Worm (Caenorhabditis elegans) whole organism, L4 larva: ENCODE data around the gene C47E8.1.
A peak's percentile ranks its signal among the peaks of the same experiment; 100 is the strongest.

Experiments
- D1046.2 ChIP-seq: fragments of 200-800 bp; sonication (Bioruptor generic); IDR thresholded peaks from 2 replicates; pipeline ENCODE4 v1.3.6; 2022; ENCODE audit warnings: missing genetic modification characterization, missing compliant biosample characterization
- ZK546.5 ChIP-seq, 2 experiments: sonication (generic microtip); optimal IDR thresholded peaks; 2 replicates each; lab custom pipeline; 2017; ENCODE audit warnings: missing biosample characterization in 2 of 2, missing genetic modification characterization in 2 of 2
- aha-1 ChIP-seq: fragments of 150-350 bp; peaks from one replicate; lab custom pipeline; 2014; ENCODE audit warnings: missing biosample characterization, missing genetic modification characterization
- ama-1 ChIP-seq: fragments of 150-350 bp; optimal IDR thresholded peaks from 2 replicates; lab custom pipeline; 2014; ENCODE audit warnings: inconsistent platforms, mixed read lengths
- arid-1 ChIP-seq: fragments of 200-800 bp; sonication (Bioruptor generic); conservative IDR thresholded peaks from 2 replicates; pipeline ENCODE4 v1.3.6; 2022; ENCODE audit warnings: missing genetic modification reagents, missing genetic modification characterization, missing compliant biosample characterization
- ceh-32 ChIP-seq: sonication (generic microtip); optimal IDR thresholded peaks from 2 replicates; lab custom pipeline; 2016; ENCODE audit warnings: mild to moderate bottlenecking, missing genetic modification characterization, missing compliant biosample characterization; ENCODE audit not compliant: poor library complexity
- ceh-44 ChIP-seq: fragments of 200-800 bp; sonication (Bioruptor generic); IDR thresholded peaks from 2 replicates; pipeline ENCODE4 v1.3.6; 2022; ENCODE audit warnings: missing genetic modification reagents, missing genetic modification characterization, missing compliant biosample characterization
- ceh-62 ChIP-seq: sonication (generic microtip); optimal IDR thresholded peaks from 2 replicates; lab custom pipeline; 2017; ENCODE audit warnings: missing biosample characterization, missing genetic modification characterization
- ceh-82 ChIP-seq: sonication (generic microtip); optimal IDR thresholded peaks from 2 replicates; lab custom pipeline; 2017; ENCODE audit warnings: missing biosample characterization, missing genetic modification characterization
- ces-1 ChIP-seq: fragments of 150-350 bp; sonication (generic microtip); optimal IDR thresholded peaks from 4 replicates; lab custom pipeline; 2014; ENCODE audit warnings: missing biosample characterization, missing genetic modification reagents, missing genetic modification characterization
- daf-12 ChIP-seq: fragments of 150-350 bp; optimal IDR thresholded peaks from 2 replicates; lab custom pipeline; 2014; ENCODE audit warnings: missing biosample characterization, missing genetic modification reagents, missing genetic modification characterization
- daf-16 ChIP-seq, 3 experiments: sonication (generic microtip); optimal IDR thresholded peaks; 2 replicates each; lab custom pipeline; 2016 to 2017; ENCODE audit warnings: missing genetic modification characterization in 3 of 3, missing genetic modification reagents in 3 of 3, mild to moderate bottlenecking in 2 of 3, missing compliant biosample characterization in 2 of 3, missing biosample characterization in 1 of 3, moderate library complexity in 1 of 3
- daf-19 ChIP-seq: fragments of 200-800 bp; sonication (Bioruptor generic); conservative IDR thresholded peaks from 2 replicates; pipeline ENCODE4 v1.3.6; 2022; ENCODE audit warnings: missing genetic modification characterization, missing compliant biosample characterization
- dmd-8 ChIP-seq: fragments of 200-800 bp; sonication (Bioruptor generic); IDR thresholded peaks from 2 replicates; pipeline ENCODE4 v1.3.6; 2022; ENCODE audit warnings: missing genetic modification characterization, missing compliant biosample characterization
- dmd-9 ChIP-seq: fragments of 200-800 bp; sonication (Bioruptor generic); IDR thresholded peaks from 2 replicates; pipeline ENCODE4 v1.3.6; 2022; ENCODE audit warnings: missing genetic modification reagents, missing genetic modification characterization, missing compliant biosample characterization
- duxl-1 ChIP-seq: sonication (generic microtip); optimal IDR thresholded peaks from 2 replicates; lab custom pipeline; 2016; ENCODE audit warnings: mild to moderate bottlenecking, missing genetic modification characterization, moderate library complexity, missing compliant biosample characterization; ENCODE audit not compliant: poor library complexity
- egl-43 ChIP-seq: fragments of 200-800 bp; sonication (Bioruptor generic); IDR thresholded peaks from 2 replicates; pipeline ENCODE4 v1.3.6; 2022; ENCODE audit warnings: missing genetic modification reagents, missing genetic modification characterization, missing compliant biosample characterization
- hlh-30 ChIP-seq: sonication (generic microtip); optimal IDR thresholded peaks from 2 replicates; lab custom pipeline; 2017; ENCODE audit warnings: antibody characterized with exemption, mild to moderate bottlenecking, missing genetic modification characterization, missing compliant biosample characterization; ENCODE audit not compliant: insufficient read depth
- hmg-1.1 ChIP-seq: fragments of 200-800 bp; sonication (Bioruptor generic); IDR thresholded peaks from 2 replicates; pipeline ENCODE4 v1.3.6; 2022; ENCODE audit warnings: missing genetic modification reagents, missing genetic modification characterization, missing compliant biosample characterization
- jun-1 ChIP-seq: fragments of 150-350 bp; optimal IDR thresholded peaks from 2 replicates; lab custom pipeline; 2014; ENCODE audit warnings: missing biosample characterization, missing genetic modification reagents, missing genetic modification characterization
- lim-7 ChIP-seq: fragments of 200-800 bp; sonication (Bioruptor generic); IDR thresholded peaks from 2 replicates; pipeline ENCODE4 v1.3.6; 2022; ENCODE audit warnings: missing genetic modification characterization, missing compliant biosample characterization
- lin-1 ChIP-seq: fragments of 200-800 bp; sonication (Bioruptor generic); IDR thresholded peaks from 2 replicates; pipeline ENCODE4 v1.3.6; 2022; ENCODE audit warnings: missing genetic modification reagents, missing genetic modification characterization, missing compliant biosample characterization
- lin-15B ChIP-seq: fragments of 150-350 bp; sonication (generic microtip); optimal IDR thresholded peaks from 3 replicates; lab custom pipeline; 2014; ENCODE audit warnings: missing biosample characterization, missing genetic modification characterization
- lin-29 ChIP-seq: fragments of 200-800 bp; sonication (Bioruptor generic); IDR thresholded peaks from 2 replicates; pipeline ENCODE4 v1.3.6; 2022; ENCODE audit warnings: missing genetic modification reagents, missing genetic modification characterization, missing compliant biosample characterization
- lir-3 ChIP-seq: sonication (generic microtip); optimal IDR thresholded peaks from 2 replicates; lab custom pipeline; 2016; ENCODE audit warnings: mild to moderate bottlenecking, missing genetic modification characterization, missing compliant biosample characterization
- madf-5 ChIP-seq, 2 experiments: fragments of 200-800 bp; sonication (Bioruptor generic); IDR thresholded peaks; 2 replicates each; pipeline ENCODE4 v1.3.6; 2022; ENCODE audit warnings: missing compliant biosample characterization in 2 of 2, missing genetic modification characterization in 2 of 2
- madf-9 ChIP-seq: fragments of 200-800 bp; sonication (Bioruptor generic); conservative IDR thresholded peaks from 2 replicates; pipeline ENCODE4 v1.3.6; 2022; ENCODE audit warnings: missing genetic modification reagents, missing genetic modification characterization, missing compliant biosample characterization
- mdt-29 ChIP-seq: fragments of 200-800 bp; sonication (Bioruptor generic); IDR thresholded peaks from 2 replicates; pipeline ENCODE4 v1.3.6; 2022; ENCODE audit warnings: missing genetic modification reagents, missing genetic modification characterization, missing compliant biosample characterization
- nhr-102 ChIP-seq: sonication (generic microtip); optimal IDR thresholded peaks from 2 replicates; lab custom pipeline; 2016; ENCODE audit warnings: mild to moderate bottlenecking, missing genetic modification characterization, moderate library complexity, missing compliant biosample characterization
- nhr-11 ChIP-seq: fragments of 150-350 bp; optimal IDR thresholded peaks from 2 replicates; lab custom pipeline; 2014; ENCODE audit warnings: missing biosample characterization, missing genetic modification characterization
- nhr-111 ChIP-seq: fragments of 200-800 bp; sonication (Bioruptor generic); optimal IDR thresholded peaks from 2 replicates; lab custom pipeline; 2018; ENCODE audit warnings: mild to moderate bottlenecking, missing genetic modification characterization, missing compliant biosample characterization
- nhr-25 ChIP-seq: sonication (generic microtip); optimal IDR thresholded peaks from 2 replicates; lab custom pipeline; 2017; ENCODE audit warnings: missing genetic modification characterization, mild to moderate bottlenecking, missing compliant biosample characterization, antibody characterized with exemption, moderate library complexity, borderline replicate concordance; ENCODE audit not compliant: insufficient read depth
- nhr-28 ChIP-seq: fragments of 150-350 bp; optimal IDR thresholded peaks from 2 replicates; lab custom pipeline; 2014; ENCODE audit warnings: missing biosample characterization, missing genetic modification characterization
- nhr-76 ChIP-seq: fragments of 150-350 bp; optimal IDR thresholded peaks from 2 replicates; lab custom pipeline; 2014; ENCODE audit warnings: missing biosample characterization, missing genetic modification characterization
- rbr-2 ChIP-seq: sonication (generic microtip); optimal IDR thresholded peaks from 2 replicates; lab custom pipeline; 2016; ENCODE audit warnings: missing genotype, missing genetic modification characterization, missing compliant biosample characterization
- saeg-2 ChIP-seq: fragments of 200-800 bp; sonication (Bioruptor generic); IDR thresholded peaks from 2 replicates; pipeline ENCODE4 v1.3.6; 2022; ENCODE audit warnings: missing genetic modification reagents, missing genetic modification characterization, missing compliant biosample characterization
- set-16 ChIP-seq: fragments of 200-800 bp; sonication (Bioruptor generic); IDR thresholded peaks from 2 replicates; pipeline ENCODE4 v1.3.6; 2022; ENCODE audit warnings: missing genetic modification reagents, missing genetic modification characterization, missing compliant biosample characterization
- snpc-1.2 ChIP-seq: fragments of 200-800 bp; sonication (Bioruptor generic); IDR thresholded peaks from 2 replicates; pipeline ENCODE4 v1.3.6; 2022; ENCODE audit warnings: missing genetic modification reagents, missing genetic modification characterization, missing compliant biosample characterization
- snpc-4 ChIP-seq: fragments of 150-350 bp; optimal IDR thresholded peaks from 2 replicates; lab custom pipeline; 2014; ENCODE audit warnings: missing biosample characterization, missing genetic modification characterization
- tag-97 ChIP-seq: fragments of 200-800 bp; sonication (Bioruptor generic); IDR thresholded peaks from 2 replicates; pipeline ENCODE4 v1.3.6; 2022; ENCODE audit warnings: missing genetic modification characterization, missing compliant biosample characterization
- tra-1 ChIP-seq: fragments of 200-800 bp; sonication (Bioruptor generic); IDR thresholded peaks from 2 replicates; pipeline ENCODE4 v1.3.6; 2022; ENCODE audit warnings: missing genetic modification reagents, missing genetic modification characterization, missing compliant biosample characterization
- vab-7 ChIP-seq: fragments of 200-800 bp; sonication (Bioruptor generic); IDR thresholded peaks from 2 replicates; pipeline ENCODE4 v1.3.6; 2022; ENCODE audit warnings: missing genetic modification reagents, missing genetic modification characterization, missing compliant biosample characterization
- zag-1 ChIP-seq: fragments of 150-350 bp; optimal IDR thresholded peaks from 2 replicates; lab custom pipeline; 2014; ENCODE audit warnings: missing biosample characterization, missing genetic modification characterization
- zfp-2 ChIP-seq: sonication (generic microtip); optimal IDR thresholded peaks from 2 replicates; lab custom pipeline; 2016; ENCODE audit warnings: mild to moderate bottlenecking, missing genetic modification characterization, missing compliant biosample characterization
- zfp-3 ChIP-seq: fragments of 200-800 bp; sonication (Bioruptor generic); conservative IDR thresholded peaks from 2 replicates; pipeline ENCODE4 v1.3.6; 2022; ENCODE audit warnings: missing genetic modification reagents, missing genetic modification characterization, missing compliant biosample characterization
- zip-2 ChIP-seq: fragments of 150-350 bp; optimal IDR thresholded peaks from 2 replicates; lab custom pipeline; 2014; ENCODE audit warnings: missing biosample characterization, missing genetic modification characterization
- ztf-11 ChIP-seq: fragments of 150-350 bp; optimal IDR thresholded peaks from 2 replicates; lab custom pipeline; 2014; ENCODE audit warnings: missing biosample characterization, missing genetic modification characterization

Gene C47E8.1

DNA sequence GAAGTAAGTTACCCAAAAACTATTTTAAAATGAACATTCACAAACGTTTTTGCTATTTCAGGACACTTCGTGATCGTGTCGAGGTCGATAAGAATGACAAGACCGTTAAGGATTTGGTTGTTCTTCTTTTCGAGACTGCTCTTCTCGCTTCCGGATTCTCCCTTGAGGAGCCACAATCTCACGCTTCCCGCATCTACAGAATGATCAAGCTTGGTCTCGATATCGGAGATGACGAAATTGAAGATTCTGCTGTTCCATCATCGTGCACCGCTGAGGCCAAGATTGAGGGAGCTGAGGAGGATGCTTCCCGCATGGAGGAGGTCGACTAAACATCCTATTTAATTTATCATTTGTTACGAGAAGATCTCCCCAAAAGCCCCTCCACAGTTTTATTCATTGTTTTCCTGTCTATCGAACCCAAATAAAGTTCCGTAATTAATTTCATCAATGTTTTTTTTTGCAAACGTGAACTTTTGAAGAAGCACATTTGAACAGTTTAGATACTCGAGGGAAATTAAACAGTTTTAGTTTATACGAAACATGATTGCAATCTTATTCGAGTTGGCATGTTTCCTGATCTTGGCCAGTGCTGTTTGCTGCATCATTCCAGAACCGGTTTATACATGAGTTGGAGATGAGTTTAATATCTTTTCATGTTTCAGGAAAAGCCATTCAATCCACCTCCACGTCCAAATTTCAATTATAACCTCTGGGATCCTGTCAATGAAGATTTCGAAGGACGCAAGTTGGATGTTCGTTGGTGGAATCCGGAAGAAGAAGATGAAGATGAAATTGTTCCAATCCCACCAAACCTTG, 22.5 kb downstream of the C47E8.1 start, which contains the start of gene C47E8.11 (continued):
- TF ChIP-seq duxl-1 (tag; lab: Kevin White, UChicago) (no peak), ces-1 (GFP tag; lab: Kevin White, UChicago) (no peak), jun-1 (tag; lab: Kevin White, UChicago) (no peak), zfp-2 (tag; lab: Kevin White, UChicago) (no peak), ztf-11 (tag; lab: Kevin White, UChicago) (no peak), saeg-2 (GFP tag; lab: Robert Waterston, UW) (no peak), hlh-30 (tag; lab: Kevin White, UChicago) (no peak), snpc-4 (tag; lab: Kevin White, UChicago) (no peak), aha-1 (peak; percentile 98), nhr-28 (tag; lab: Kevin White, UChicago) (no peak), hmg-1.1 (GFP tag; lab: Robert Waterston, UW) (peak; percentile 39), lin-15B (tag; lab: Kevin White, UChicago) (no peak), ceh-82 (tag; lab: Kevin White, UChicago) (no peak), egl-43 (GFP tag; lab: Robert Waterston, UW) (no peak), daf-19 (no peak), dmd-8 (GFP tag; lab: Robert Waterston, UW) (no peak; the same call in 1 of the 2 replicates), ceh-32 (tag; lab: Kevin White, UChicago) (no peak), tra-1 (GFP tag; lab: Robert Waterston, UW) (no peak), nhr-11 (tag; lab: Kevin White, UChicago) (no peak), arid-1 (peak; percentile 44; the same call in 1 of the 2 replicates), nhr-25 (tag; lab: Kevin White, UChicago) (no peak), ceh-62 (tag; lab: Kevin White, UChicago) (no peak), ZK546.5 (tag; optimal IDR thresholded peaks at IDR 0.05; lab: Kevin White, UChicago) (no peak), nhr-111 (GFP tag; lab: Kevin White, UChicago) (peak; percentile 20), snpc-1.2 (peak; percentile 50), lin-29 (GFP tag; lab: Robert Waterston, UW) (peak; percentile 31; the same call in 1 of the 2 replicates), tag-97 (no peak), mdt-29 (no peak), zfp-3 (peak; percentile 92), nhr-102 (tag; lab: Kevin White, UChicago) (peak; percentile 45), lim-7 (GFP tag; lab: Robert Waterston, UW) (peak; percentile 65), nhr-76 (tag; lab: Kevin White, UChicago) (no peak), madf-9 (GFP tag; lab: Robert Waterston, UW) (peak; percentile 2; the same call in 1 of the 2 replicates), zip-2 (no peak), lir-3 (tag; lab: Kevin White, UChicago) (no peak), lin-1 (GFP tag; lab: Robert Waterston, UW) (no peak), zag-1 (tag; lab: Kevin White, UChicago) (no peak)

- no peak for TF ChIP-seq D1046.2
- TF ChIP-seq daf-16 (GFP tag; optimal IDR thresholded peaks at IDR 0.05; lab: Kevin White, UChicago): no peak
- peak; percentile 38 for TF ChIP-seq daf-16 (tag; optimal IDR thresholded peaks at IDR 0.05; lab: Kevin White, UChicago)
- no peak for TF ChIP-seq daf-12
- peak; percentile 4; the same call in 1 of the 2 replicates for TF ChIP-seq set-16 (GFP tag; lab: Robert Waterston, UW)
- TF ChIP-seq rbr-2 (tag; lab: Kevin White, UChicago): no peak
- 0 out of 2 replicates have a peak, but pooled peaks have one; percentile 42 for TF ChIP-seq ceh-44 (GFP tag; lab: Robert Waterston, UW)
- no peak for TF ChIP-seq nhr-11 (tag; lab: Kevin White, UChicago)
- peak; percentile 51; the same call in 1 of the 2 replicates for TF ChIP-seq vab-7 (GFP tag; lab: Robert Waterston, UW)
- TF ChIP-seq lin-1 (GFP tag; lab: Robert Waterston, UW): peak; percentile 69
- TF ChIP-seq hlh-30 (tag; lab: Kevin White, UChicago): no peak
- TF ChIP-seq dmd-9 (GFP tag; lab: Robert Waterston, UW): no peak
- peak in 1 of 2 experiments; percentile 55; a peak in 1 of 4 replicates for TF ChIP-seq madf-5 (GFP tag; IDR thresholded peaks at IDR 0.05; lab: Robert Waterston, UW)
- TF ChIP-seq zfp-3: 0 out of 2 replicates have a peak, but pooled peaks have one; percentile 52
- no peak for TF ChIP-seq mdt-29
- no peak for TF ChIP-seq ama-1 (lab: Kevin White, UChicago)
- peak; percentile 71 for TF ChIP-seq egl-43 (GFP tag; lab: Robert Waterston, UW)
- peak; percentile 62; the same call in 1 of the 2 replicates for TF ChIP-seq lim-7 (GFP tag; lab: Robert Waterston, UW)
These were observed 23.4 kb downstream of the C47E8.1 start, which contains the start of gene gasr-8 for ce11 chrV:14689060-14689750. Gene gasr-8, plus strand, starts transcription at chrV:14689110.
